Fruit fly (Drosophila melanogaster): ENCODE measurements around the gene sws.

DNA sequence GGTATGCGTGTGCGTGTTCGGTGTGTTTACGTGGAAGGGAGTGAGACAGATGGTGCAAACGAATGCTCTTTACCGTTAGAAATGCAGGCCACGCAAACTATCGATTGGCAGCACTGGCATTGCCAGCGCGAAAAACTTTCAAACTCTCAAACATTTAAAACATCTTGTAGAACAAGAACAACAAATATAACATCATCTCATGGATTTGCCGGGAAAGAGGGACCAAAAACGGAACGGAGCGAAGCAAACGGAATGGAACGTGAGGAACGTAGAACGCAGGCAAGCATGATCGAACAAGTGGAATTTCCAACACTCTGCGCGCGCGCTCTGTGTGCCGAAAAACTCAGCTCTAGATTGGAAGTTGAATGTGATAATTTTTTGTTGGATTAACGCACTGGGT is 8.5 kb downstream of the sws start:
- no peak for TF ChIP-seq Dfd (GFP tag; optimal IDR thresholded peaks at IDR 0.05)
- TF ChIP-seq Abd-B (GFP tag; optimal IDR thresholded peaks at IDR 0.05), result no peak
- TF ChIP-seq CG9705 (GFP tag; optimal IDR thresholded peaks at IDR 0.05), result no peak
- no peak for TF ChIP-seq Sp1 (GFP tag; optimal IDR thresholded peaks at IDR 0.05)
- no peak for TF ChIP-seq Dif (GFP tag; optimal IDR thresholded peaks at IDR 0.05; ENCODE audit: partially characterized antibody)
- no peak for TF ChIP-seq Hnf4 (GFP tag; optimal IDR thresholded peaks at IDR 0.05)
